Worm (Caenorhabditis elegans) whole organism, midembryonic: ENCODE data around the gene rpb-2.

ENCODE experiments used
- T22C8.4 ChIP-seq: fragments of 200-800 bp; sonication (Bioruptor generic); IDR thresholded peaks from 2 replicates; pipeline ENCODE4 v1.3.6; 2022; ENCODE audit warnings: missing genetic modification characterization, missing compliant biosample characterization
- med-1 ChIP-seq: sonication (generic microtip); optimal IDR thresholded peaks from 2 replicates; lab custom pipeline; 2017; ENCODE audit warnings: missing genetic modification characterization, mild to moderate bottlenecking, missing compliant biosample characterization, antibody characterized with exemption, missing genetic modification reagents; ENCODE audit not compliant: insufficient read depth
- ztf-29 ChIP-seq: fragments of 200-800 bp; sonication (Bioruptor generic); IDR thresholded peaks from 2 replicates; pipeline ENCODE4 v1.3.6; 2022; ENCODE audit warnings: missing genetic modification reagents, missing genetic modification characterization, missing compliant biosample characterization

DNA sequence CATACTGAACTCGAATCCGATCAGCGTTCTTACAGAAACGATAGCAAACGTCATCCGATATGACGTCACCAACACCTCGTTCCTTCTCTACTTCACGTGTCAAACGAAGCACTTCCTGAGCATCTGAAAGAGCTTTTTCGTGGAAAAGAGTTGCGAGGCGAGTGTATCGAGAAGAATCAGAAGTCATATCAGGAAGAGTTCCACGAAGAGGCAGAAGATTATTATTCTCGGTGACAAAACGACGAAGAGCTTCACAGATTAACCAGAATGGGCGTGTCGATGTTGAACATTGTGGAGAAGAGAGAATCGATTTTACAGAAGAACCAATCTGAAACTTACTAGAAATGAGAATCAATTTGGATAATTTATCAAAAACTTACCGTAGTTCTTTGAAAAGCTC, 20.5 kb upstream of the rpb-2 start:
- TF ChIP-seq T22C8.4 (GFP tag; lab: Robert Waterston, UW) = no peak
- no peak for TF ChIP-seq ztf-29 (GFP tag; lab: Robert Waterston, UW)
- no peak for TF ChIP-seq med-1
